Fruit fly (Drosophila melanogaster) whole organism, prepupa: Measurements from ENCODE around the gene CG1463.
A peak's percentile ranks its signal among the peaks of the same experiment; 100 is the strongest.

ENCODE experiments used
- Blimp-1 ChIP-seq: fragments of 200-800 bp; sonication (Bioruptor generic); optimal IDR thresholded peaks from 3 replicates; lab custom pipeline; 2017; ENCODE audit warnings: missing biosample characterization, missing genetic modification characterization, mild to moderate bottlenecking, moderate library complexity, missing genetic modification reagents
- CG10631 ChIP-seq: fragments of 200-800 bp; sonication (Bioruptor generic); optimal IDR thresholded peaks from 2 replicates; lab custom pipeline; 2016; ENCODE audit warnings: missing biosample characterization, missing genetic modification characterization
- CG10669 ChIP-seq: fragments of 200-800 bp; sonication (Bioruptor generic); optimal IDR thresholded peaks from 3 replicates; lab custom pipeline; 2018; ENCODE audit warnings: missing biosample characterization, mild to moderate bottlenecking, missing genetic modification characterization, moderate library complexity
- CG11902 ChIP-seq: fragments of 200-800 bp; sonication (Bioruptor generic); optimal IDR thresholded peaks from 3 replicates; lab custom pipeline; 2016; ENCODE audit warnings: missing biosample characterization, missing genetic modification characterization
- CG15336 ChIP-seq: fragments of 200-800 bp; sonication (Bioruptor generic); IDR thresholded peaks from 2 replicates; pipeline ENCODE4 v1.3.6; 2022; ENCODE audit warnings: missing biosample characterization, missing genetic modification characterization
- CG16779 ChIP-seq: fragments of 200-800 bp; sonication (Bioruptor generic); optimal IDR thresholded peaks from 3 replicates; lab custom pipeline; 2017; ENCODE audit warnings: missing biosample characterization, mild to moderate bottlenecking, missing genetic modification characterization
- CG3032 ChIP-seq: fragments of 200-800 bp; optimal IDR thresholded peaks from 2 replicates; lab custom pipeline; 2019; ENCODE audit warnings: missing biosample characterization, mild to moderate bottlenecking, missing genetic modification characterization, moderate library complexity
- CG31627 ChIP-seq: fragments of 200-800 bp; sonication (Bioruptor generic); optimal IDR thresholded peaks from 3 replicates; lab custom pipeline; 2016; ENCODE audit warnings: missing biosample characterization, missing genetic modification characterization
- CG32006 ChIP-seq: fragments of 200-800 bp; sonication (Bioruptor generic); optimal IDR thresholded peaks from 3 replicates; lab custom pipeline; 2017; ENCODE audit warnings: missing biosample characterization, mild to moderate bottlenecking, missing genetic modification characterization
- CG34406 ChIP-seq: fragments of 200-800 bp; sonication (Bioruptor generic); optimal IDR thresholded peaks from 3 replicates; lab custom pipeline; 2016; ENCODE audit warnings: missing biosample characterization, missing genetic modification characterization
- CG3919 ChIP-seq: fragments of 200-800 bp; sonication (Bioruptor generic); optimal IDR thresholded peaks from 3 replicates; lab custom pipeline; 2016; ENCODE audit warnings: missing biosample characterization, missing genetic modification characterization
- CG6163 ChIP-seq: fragments of 200-800 bp; sonication (Bioruptor generic); IDR thresholded peaks from 3 replicates; pipeline ENCODE4 v1.3.6; 2022; ENCODE audit warnings: missing biosample characterization, missing genetic modification characterization
- CG6808 ChIP-seq: fragments of 200-800 bp; sonication (Bioruptor generic); optimal IDR thresholded peaks from 3 replicates; lab custom pipeline; 2017; ENCODE audit warnings: missing biosample characterization, missing genetic modification characterization, mild to moderate bottlenecking, moderate library complexity, missing genetic modification reagents
- CG6854 ChIP-seq: fragments of 200-800 bp; sonication (Bioruptor generic); optimal IDR thresholded peaks from 2 replicates; lab custom pipeline; 2017; ENCODE audit warnings: missing biosample characterization, mild to moderate bottlenecking, missing genetic modification characterization
- CG7368 ChIP-seq: fragments of 200-800 bp; sonication (Bioruptor generic); optimal IDR thresholded peaks from 3 replicates; lab custom pipeline; 2016; ENCODE audit warnings: missing biosample characterization, missing genetic modification characterization
- CG8319 ChIP-seq: fragments of 200-800 bp; sonication (Bioruptor generic); optimal IDR thresholded peaks from 3 replicates; lab custom pipeline; 2016; ENCODE audit warnings: missing biosample characterization, missing genetic modification characterization
- CG8632 ChIP-seq: fragments of 200-800 bp; sonication (Bioruptor generic); optimal IDR thresholded peaks from 3 replicates; lab custom pipeline; 2016; ENCODE audit warnings: missing biosample characterization, missing genetic modification characterization
- CG9139 ChIP-seq: fragments of 200-800 bp; sonication (Bioruptor generic); optimal IDR thresholded peaks from 3 replicates; lab custom pipeline; 2017; ENCODE audit warnings: missing biosample characterization, mild to moderate bottlenecking, missing genetic modification characterization
- Eip75B ChIP-seq: fragments of 200-800 bp; sonication (Bioruptor generic); optimal IDR thresholded peaks from 3 replicates; lab custom pipeline; 2016; ENCODE audit warnings: missing biosample characterization, missing genetic modification characterization
- Eip78C ChIP-seq: fragments of 200-800 bp; sonication (Bioruptor generic); peaks from one replicate; lab custom pipeline; 2016; ENCODE audit warnings: missing biosample characterization, missing genetic modification characterization
- Eip93F ChIP-seq: fragments of 200-800 bp; sonication (Bioruptor generic); optimal IDR thresholded peaks from 2 replicates; lab custom pipeline; 2016; ENCODE audit warnings: missing biosample characterization, mild to moderate bottlenecking, missing genetic modification characterization
- Ets21C ChIP-seq: fragments of 200-800 bp; sonication (Bioruptor generic); optimal IDR thresholded peaks from 3 replicates; lab custom pipeline; 2016; ENCODE audit warnings: missing biosample characterization, missing genetic modification characterization
- Ets96B ChIP-seq: fragments of 200-800 bp; optimal IDR thresholded peaks from 2 replicates; lab custom pipeline; 2019; ENCODE audit warnings: missing biosample characterization, mild to moderate bottlenecking, missing genetic modification characterization, moderate library complexity
- Hr38 ChIP-seq: sonication (Bioruptor generic); optimal IDR thresholded peaks from 2 replicates; lab custom pipeline; 2016; ENCODE audit warnings: missing biosample characterization, missing genetic modification characterization
- Hr39 ChIP-seq: fragments of 200-800 bp; sonication (Bioruptor generic); optimal IDR thresholded peaks from 2 replicates; lab custom pipeline; 2016; ENCODE audit warnings: missing biosample characterization, missing genetic modification characterization
- Lpt ChIP-seq: fragments of 200-800 bp; sonication (Bioruptor generic); optimal IDR thresholded peaks from 3 replicates; lab custom pipeline; 2016; ENCODE audit warnings: missing biosample characterization, missing genetic modification characterization
- Met ChIP-seq: fragments of 200-800 bp; sonication (Bioruptor generic); optimal IDR thresholded peaks from 3 replicates; lab custom pipeline; 2016; ENCODE audit warnings: missing biosample characterization, missing genetic modification characterization
- OdsH ChIP-seq: fragments of 200-800 bp; sonication (Bioruptor generic); optimal IDR thresholded peaks from 3 replicates; lab custom pipeline; 2016; ENCODE audit warnings: missing biosample characterization, missing genetic modification characterization
- Smox ChIP-seq: fragments of 200-800 bp; sonication (Bioruptor generic); optimal IDR thresholded peaks from 3 replicates; lab custom pipeline; 2016; ENCODE audit warnings: missing biosample characterization, missing genetic modification characterization
- Sox15 ChIP-seq: fragments of 200-800 bp; sonication (Bioruptor generic); optimal IDR thresholded peaks from 3 replicates; lab custom pipeline; 2016; ENCODE audit warnings: missing biosample characterization, missing genetic modification characterization
- achi ChIP-seq: fragments of 200-800 bp; sonication (Bioruptor generic); optimal IDR thresholded peaks from 3 replicates; lab custom pipeline; 2016; ENCODE audit warnings: missing biosample characterization, missing genetic modification characterization
- acj6 ChIP-seq: fragments of 200-800 bp; sonication (Bioruptor generic); optimal IDR thresholded peaks from 3 replicates; lab custom pipeline; 2016; ENCODE audit warnings: missing biosample characterization, missing genetic modification characterization
- cyc ChIP-seq: fragments of 200-800 bp; sonication (Bioruptor generic); optimal IDR thresholded peaks from 3 replicates; lab custom pipeline; 2016; ENCODE audit warnings: missing biosample characterization, missing genetic modification characterization
- eg ChIP-seq: fragments of 200-800 bp; sonication (Bioruptor generic); IDR thresholded peaks from 3 replicates; pipeline ENCODE4 v1.3.6; 2022; ENCODE audit warnings: missing biosample characterization, missing genetic modification characterization
- esn ChIP-seq: fragments of 200-800 bp; sonication (Bioruptor generic); optimal IDR thresholded peaks from 2 replicates; lab custom pipeline; 2016; ENCODE audit warnings: missing biosample characterization, mild to moderate bottlenecking, missing genetic modification characterization, moderate library complexity
- fd59A ChIP-seq: fragments of 200-800 bp; sonication (Bioruptor generic); optimal IDR thresholded peaks from 2 replicates; lab custom pipeline; 2017; ENCODE audit warnings: missing biosample characterization, mild to moderate bottlenecking, missing genetic modification characterization, missing genetic modification reagents
- fkh ChIP-seq: fragments of 200-800 bp; sonication (Bioruptor generic); optimal IDR thresholded peaks from 3 replicates; lab custom pipeline; 2017; ENCODE audit warnings: missing biosample characterization, mild to moderate bottlenecking, missing genetic modification characterization, moderate library complexity
- lz ChIP-seq: fragments of 200-800 bp; sonication (Bioruptor generic); optimal IDR thresholded peaks from 3 replicates; lab custom pipeline; 2016; ENCODE audit warnings: missing biosample characterization, missing genetic modification characterization
- net ChIP-seq: fragments of 200-800 bp; sonication (Bioruptor generic); optimal IDR thresholded peaks from 3 replicates; lab custom pipeline; 2016; ENCODE audit warnings: missing biosample characterization, missing genetic modification characterization
- pdm3 ChIP-seq: fragments of 200-800 bp; sonication (Bioruptor generic); optimal IDR thresholded peaks from 3 replicates; lab custom pipeline; 2016; ENCODE audit warnings: missing biosample characterization, missing genetic modification characterization
- salr ChIP-seq, 2 experiments: fragments of 200-800 bp; sonication (Bioruptor generic); optimal IDR thresholded peaks; 3 replicates each; lab custom pipeline; 2016 to 2018; ENCODE audit warnings: missing biosample characterization in 2 of 2, missing genetic modification characterization in 2 of 2, mild to moderate bottlenecking in 1 of 2
- spab ChIP-seq: fragments of 200-800 bp; sonication (Bioruptor generic); optimal IDR thresholded peaks from 2 replicates; lab custom pipeline; 2017; ENCODE audit warnings: missing biosample characterization, mild to moderate bottlenecking, missing genetic modification characterization, missing genetic modification reagents
- ss ChIP-seq, 2 experiments: fragments of 200-800 bp; sonication (Bioruptor generic); optimal IDR thresholded peaks; 2 replicates in 1 of 2; 3 replicates in 1 of 2; lab custom pipeline; 2017 to 2018; ENCODE audit warnings: mild to moderate bottlenecking in 2 of 2, missing biosample characterization in 2 of 2, missing genetic modification characterization in 2 of 2, moderate library complexity in 1 of 2
- svp ChIP-seq: fragments of 200-800 bp; sonication (Bioruptor generic); peaks from one replicate; lab custom pipeline; 2016; ENCODE audit warnings: missing biosample characterization, missing genetic modification characterization
- topi ChIP-seq: fragments of 200-800 bp; sonication (Bioruptor generic); optimal IDR thresholded peaks from 3 replicates; lab custom pipeline; 2016; ENCODE audit warnings: missing biosample characterization, missing genetic modification characterization
- vri ChIP-seq: fragments of 200-800 bp; sonication (Bioruptor generic); optimal IDR thresholded peaks from 3 replicates; lab custom pipeline; 2016; ENCODE audit warnings: missing biosample characterization, mild to moderate bottlenecking, missing genetic modification characterization

CG1463 gene

DNA sequence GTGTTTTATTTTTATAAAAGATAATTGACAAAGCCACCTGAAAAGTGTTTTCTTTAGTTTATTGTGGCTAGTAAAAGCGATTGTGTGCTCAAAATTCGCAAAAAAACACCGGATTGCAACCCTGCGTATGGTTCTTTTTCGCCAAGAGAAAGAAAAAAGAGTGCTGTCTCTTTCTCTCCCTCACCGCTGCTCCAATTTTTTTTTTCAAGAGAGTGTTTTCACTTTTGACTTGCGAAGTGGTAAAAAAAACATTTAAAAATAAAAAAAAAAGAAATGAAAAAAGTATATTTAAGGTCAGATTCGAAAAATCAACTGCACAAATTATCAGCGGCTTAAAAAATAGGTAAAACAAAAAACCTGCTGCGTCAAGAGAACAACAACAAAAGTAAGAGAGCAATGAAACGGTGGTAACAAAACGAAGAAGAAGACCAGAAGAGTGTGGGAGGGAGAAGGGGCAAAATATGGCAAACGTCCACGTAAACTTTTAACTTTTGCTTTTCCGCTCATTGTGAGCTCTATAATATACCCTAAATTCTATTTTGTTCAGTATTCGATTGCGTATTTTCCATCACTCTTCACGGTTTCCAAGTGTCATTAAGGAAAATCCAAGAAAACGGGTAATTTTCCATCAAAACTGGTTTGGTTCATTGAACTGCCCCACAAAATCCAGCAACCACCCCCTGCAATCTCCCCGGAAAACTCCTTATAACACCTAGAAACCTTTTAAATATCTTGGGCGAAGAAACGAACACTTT lies 14.9 kb downstream of the CG1463 start (continued):
- TF ChIP-seq Eip93F (GFP tag; lab: Kevin White, UChicago) (no peak), vri (GFP tag; lab: Kevin White, UChicago) (peak; percentile 79), OdsH (no peak), CG6163 (GFP tag; lab: Robert Waterston, UW) (peak; percentile 63; the same call in 2 of the 3 replicates), Smox (no peak), esn (peak; percentile 68), CG8632 (peak; percentile 58), salr (GFP tag; optimal IDR thresholded peaks at IDR 0.05; lab: Kevin White, UChicago) (no peak), Blimp-1 (GFP tag; lab: Kevin White, UChicago) (peak; percentile 66)

DNA sequence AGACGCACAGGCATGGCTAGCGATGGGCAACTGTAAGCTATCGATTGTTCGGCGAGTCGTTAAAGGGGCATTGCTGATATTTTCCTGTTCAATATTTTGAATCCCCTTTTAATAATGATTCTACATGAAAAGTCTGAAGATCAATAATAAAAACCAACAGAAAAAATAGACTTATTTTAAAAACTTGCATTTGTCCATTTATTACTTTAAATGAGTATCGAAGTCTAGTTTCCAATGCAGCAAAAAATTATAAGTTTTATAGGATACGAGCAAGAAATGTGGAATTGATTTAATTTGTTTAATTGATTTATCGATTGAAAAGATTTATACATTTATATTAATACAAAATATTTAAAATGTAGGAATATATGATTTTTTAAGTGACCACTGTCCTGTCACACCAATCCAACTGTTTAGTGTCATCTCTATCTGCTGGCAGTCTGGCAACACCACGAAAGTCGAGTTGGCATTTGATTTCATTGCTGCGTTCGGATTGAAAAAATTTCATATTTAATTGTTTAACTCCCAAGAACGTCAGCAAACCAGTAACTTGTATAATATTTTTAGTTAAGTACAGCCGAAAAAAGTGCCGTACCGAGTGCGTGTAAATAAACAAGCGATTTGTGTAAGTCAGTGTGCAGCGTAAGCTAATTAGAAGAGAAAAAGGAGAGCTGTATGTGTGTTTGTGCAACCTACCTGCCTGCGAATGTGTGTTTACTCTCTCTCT lies 15.7 kb downstream of the CG1463 start, which contains the start of the genes CG1824 and Sec16:
CG1824 (minus strand) TSS at position 15 of the 727 bp plus-strand sequence.
Sec16 (plus strand) TSS at position 438 of the 727 bp plus-strand sequence.
- no peak for TF ChIP-seq CG8319 (GFP tag; lab: Kevin White, UChicago)
- TF ChIP-seq vri (GFP tag; lab: Kevin White, UChicago): peak; percentile 43
- TF ChIP-seq net (GFP tag; lab: Kevin White, UChicago): peak; percentile 7
- TF ChIP-seq CG6808 (GFP tag; lab: Kevin White, UChicago): peak; percentile 23
- TF ChIP-seq salr (GFP tag; optimal IDR thresholded peaks at IDR 0.05; lab: Kevin White, UChicago): peak in 1 of 2 experiments; percentile 45
- TF ChIP-seq Hr39 (GFP tag; lab: Kevin White, UChicago): peak; percentile 36
- peak; percentile 2 for TF ChIP-seq CG3919
- TF ChIP-seq Ets96B (tag; lab: Kevin White, UChicago): peak; percentile 8
- peak; percentile 1 for TF ChIP-seq CG10669 (GFP tag; lab: Kevin White, UChicago)
- TF ChIP-seq CG15336 (GFP tag; lab: Robert Waterston, UW): no peak
- TF ChIP-seq Ets21C (GFP tag; lab: Kevin White, UChicago): no peak
- peak; percentile 54 for TF ChIP-seq CG3032
- TF ChIP-seq topi: no peak
- TF ChIP-seq CG6854: no peak
- TF ChIP-seq spab (GFP tag; lab: Kevin White, UChicago): no peak
- TF ChIP-seq CG31627 (GFP tag; lab: Kevin White, UChicago): peak; percentile 41
- TF ChIP-seq Hr38 (GFP tag; lab: Kevin White, UChicago): no peak
- peak; percentile 41 for TF ChIP-seq esn
- peak; percentile 41 for TF ChIP-seq svp (GFP tag; lab: Kevin White, UChicago)
- peak; percentile 52 for TF ChIP-seq acj6 (GFP tag; lab: Kevin White, UChicago)
- peak; percentile 26 for TF ChIP-seq lz (GFP tag; lab: Kevin White, UChicago)
- no peak for TF ChIP-seq Eip75B
- TF ChIP-seq OdsH: peak; percentile 50
- peak; percentile 32; the same call in 1 of the 3 replicates for TF ChIP-seq eg (GFP tag; lab: Robert Waterston, UW)
- peak; percentile 7 for TF ChIP-seq CG7368 (GFP tag; lab: Kevin White, UChicago)
- TF ChIP-seq CG34406: peak; percentile 15
- TF ChIP-seq fd59A (GFP tag; lab: Kevin White, UChicago): peak; percentile 2
- peak; percentile 18 for TF ChIP-seq CG11902 (GFP tag; lab: Kevin White, UChicago)
- TF ChIP-seq CG9139 (GFP tag; lab: Kevin White, UChicago): no peak
- peak; percentile 25 for TF ChIP-seq cyc
- TF ChIP-seq Lpt: no peak
- peak; percentile 36 for TF ChIP-seq Sox15 (GFP tag; lab: Kevin White, UChicago)
- peak; percentile 39 for TF ChIP-seq pdm3 (GFP tag; lab: Kevin White, UChicago)
- TF ChIP-seq Smox: peak; percentile 5
- TF ChIP-seq CG16779 (tag; lab: Kevin White, UChicago): no peak
- peak; percentile 49 for TF ChIP-seq achi (GFP tag; lab: Kevin White, UChicago)
- peak; percentile 70 for TF ChIP-seq CG10631 (GFP tag; lab: Kevin White, UChicago)
- TF ChIP-seq Eip78C: peak; percentile 48
- no peak for TF ChIP-seq Eip93F (GFP tag; lab: Kevin White, UChicago)
- peak; percentile 1 for TF ChIP-seq fkh
- TF ChIP-seq ss (GFP tag; optimal IDR thresholded peaks at IDR 0.05; lab: Kevin White, UChicago): peak in 1 of 2 experiments; percentile 1
- peak; percentile 47 for TF ChIP-seq CG32006
- TF ChIP-seq Met (GFP tag; lab: Kevin White, UChicago): peak; percentile 1
